Worm (Caenorhabditis elegans) whole organism, L1 larva: ENCODE measurements around the gene F42G2.7.

Experiments used
- C34B4.2 ChIP-seq: sonication (generic microtip); optimal IDR thresholded peaks from 2 replicates; lab custom pipeline; 2017; ENCODE audit warnings: mild to moderate bottlenecking, missing genetic modification characterization, missing compliant biosample characterization
- Y116A8C.19 ChIP-seq: sonication (generic microtip); optimal IDR thresholded peaks from 2 replicates; lab custom pipeline; 2016; ENCODE audit warnings: missing compliant biosample characterization, missing genetic modification characterization, borderline replicate concordance
- aha-1 ChIP-seq: fragments of 150-350 bp; optimal IDR thresholded peaks from 2 replicates; lab custom pipeline; 2014; ENCODE audit warnings: missing biosample characterization, missing genetic modification characterization
- ceh-88 ChIP-seq: fragments of 200-800 bp; sonication (Bioruptor generic); IDR thresholded peaks from 2 replicates; pipeline ENCODE4 v1.3.6; 2022; ENCODE audit warnings: missing genetic modification characterization, missing compliant biosample characterization
- ces-1 ChIP-seq: fragments of 150-350 bp; optimal IDR thresholded peaks from 2 replicates; lab custom pipeline; 2014; ENCODE audit warnings: missing biosample characterization, missing genetic modification reagents, missing genetic modification characterization
- efl-1 ChIP-seq, 4 experiments: fragments of 150-350 bp; optimal IDR thresholded peaks in 3 of 4; peaks in 1 of 4; 1 replicate in 1 of 4; 2 replicates in 3 of 4; lab custom pipeline; 2014; ENCODE audit warnings: missing biosample characterization in 2 of 4, missing genetic modification characterization in 2 of 4, missing genetic modification reagents in 2 of 4
- egl-27 ChIP-seq, 2 experiments: fragments of 150-350 bp in 1 of 2; sonication (generic microtip); optimal IDR thresholded peaks; 3 replicates each; lab custom pipeline; 2017 to 2018; ENCODE audit warnings: missing biosample characterization in 2 of 2, missing genetic modification characterization in 2 of 2, missing genetic modification reagents in 2 of 2
- elt-2 ChIP-seq: sonication (generic microtip); optimal IDR thresholded peaks from 2 replicates; lab custom pipeline; 2016; ENCODE audit warnings: missing genetic modification characterization, mild to moderate bottlenecking, inconsistent platforms, missing compliant biosample characterization, missing genetic modification reagents
- fkh-8 ChIP-seq: sonication (generic microtip); optimal IDR thresholded peaks from 2 replicates; lab custom pipeline; 2016; ENCODE audit warnings: mild to moderate bottlenecking, missing genetic modification characterization, missing compliant biosample characterization
- hlh-4 ChIP-seq: sonication (generic microtip); optimal IDR thresholded peaks from 2 replicates; lab custom pipeline; 2016; ENCODE audit warnings: mild to moderate bottlenecking, missing genetic modification characterization, missing compliant biosample characterization
- jun-1 ChIP-seq: fragments of 150-350 bp; optimal IDR thresholded peaks from 2 replicates; lab custom pipeline; 2014; ENCODE audit warnings: missing biosample characterization, missing genetic modification reagents, missing genetic modification characterization
- lin-14 ChIP-seq: fragments of 200-800 bp; sonication (Bioruptor generic); optimal IDR thresholded peaks from 2 replicates; lab custom pipeline; 2018; ENCODE audit warnings: mild to moderate bottlenecking, missing genetic modification characterization, moderate library complexity, missing compliant biosample characterization
- lin-35 ChIP-seq, 2 experiments: fragments of 150-350 bp; optimal IDR thresholded peaks; 2 replicates each; lab custom pipeline; 2014; ENCODE audit warnings: missing biosample characterization in 2 of 2, missing genetic modification characterization in 2 of 2, missing genetic modification reagents in 2 of 2
- lir-3 ChIP-seq: sonication (generic microtip); optimal IDR thresholded peaks from 2 replicates; lab custom pipeline; 2016; ENCODE audit warnings: mild to moderate bottlenecking, missing genetic modification characterization, moderate library complexity, missing compliant biosample characterization; ENCODE audit not compliant: poor library complexity
- lsy-2 ChIP-seq, 2 experiments: fragments of 150-350 bp; optimal IDR thresholded peaks; 2 replicates each; lab custom pipeline; 2014; ENCODE audit warnings: missing biosample characterization in 2 of 2, missing genetic modification characterization in 2 of 2
- mab-9 ChIP-seq: fragments of 200-800 bp; sonication (Bioruptor generic); IDR thresholded peaks from 2 replicates; pipeline ENCODE4 v1.3.6; 2022; ENCODE audit warnings: missing genetic modification reagents, missing genetic modification characterization, missing compliant biosample characterization
- nhr-11 ChIP-seq: fragments of 150-350 bp; optimal IDR thresholded peaks from 2 replicates; lab custom pipeline; 2014; ENCODE audit warnings: missing biosample characterization, missing genetic modification characterization
- nhr-19 ChIP-seq: fragments of 200-800 bp; sonication (Bioruptor generic); conservative IDR thresholded peaks from 2 replicates; pipeline ENCODE4 v1.3.6; 2022; ENCODE audit warnings: missing genetic modification characterization, missing compliant biosample characterization
- nhr-20 ChIP-seq: sonication (generic microtip); optimal IDR thresholded peaks from 2 replicates; lab custom pipeline; 2016; ENCODE audit warnings: mild to moderate bottlenecking, missing genetic modification characterization, missing compliant biosample characterization
- nhr-28 ChIP-seq: fragments of 150-350 bp; optimal IDR thresholded peaks from 2 replicates; lab custom pipeline; 2014; ENCODE audit warnings: missing biosample characterization, missing genetic modification characterization
- nhr-71 ChIP-seq: sonication (generic microtip); optimal IDR thresholded peaks from 2 replicates; lab custom pipeline; 2016; ENCODE audit warnings: mild to moderate bottlenecking, missing genetic modification characterization, moderate library complexity, missing compliant biosample characterization
- nhr-76 ChIP-seq: sonication (generic microtip); optimal IDR thresholded peaks from 2 replicates; lab custom pipeline; 2017; ENCODE audit warnings: missing biosample characterization, missing genetic modification characterization
- nhr-77 ChIP-seq: fragments of 150-350 bp; optimal IDR thresholded peaks from 2 replicates; lab custom pipeline; 2014; ENCODE audit warnings: missing biosample characterization, missing genetic modification characterization
- nhr-85 ChIP-seq: sonication (generic microtip); peaks from one replicate; lab custom pipeline; 2016; ENCODE audit warnings: missing genetic modification characterization, inconsistent platforms, missing compliant biosample characterization
- nhr-90 ChIP-seq: sonication (generic microtip); optimal IDR thresholded peaks from 2 replicates; lab custom pipeline; 2016; ENCODE audit warnings: mild to moderate bottlenecking, missing genetic modification characterization, missing compliant biosample characterization; ENCODE audit not compliant: poor library complexity
- pag-3 ChIP-seq: sonication (generic microtip); optimal IDR thresholded peaks from 2 replicates; lab custom pipeline; 2017; ENCODE audit warnings: missing genetic modification characterization, mild to moderate bottlenecking, missing compliant biosample characterization, antibody characterized with exemption, borderline replicate concordance; ENCODE audit not compliant: insufficient read depth
- skn-1 ChIP-seq: fragments of 150-350 bp; optimal IDR thresholded peaks from 2 replicates; lab custom pipeline; 2014; ENCODE audit warnings: missing biosample characterization, missing genetic modification characterization
- snpc-4 ChIP-seq: fragments of 150-350 bp; optimal IDR thresholded peaks from 2 replicates; lab custom pipeline; 2014; ENCODE audit warnings: missing biosample characterization, missing genetic modification characterization
- sptf-1 ChIP-seq: fragments of 150-350 bp; optimal IDR thresholded peaks from 2 replicates; lab custom pipeline; 2014; ENCODE audit warnings: missing biosample characterization, missing genetic modification characterization
- sup-37 ChIP-seq: fragments of 200-800 bp; sonication (Bioruptor generic); optimal IDR thresholded peaks from 2 replicates; lab custom pipeline; 2018; ENCODE audit warnings: mild to moderate bottlenecking, missing genetic modification characterization, missing compliant biosample characterization
- swsn-7 ChIP-seq: sonication (generic microtip); optimal IDR thresholded peaks from 2 replicates; lab custom pipeline; 2016; ENCODE audit warnings: missing genetic modification characterization, missing compliant biosample characterization
- tbx-2 ChIP-seq: sonication (generic microtip); optimal IDR thresholded peaks from 2 replicates; lab custom pipeline; 2016; ENCODE audit warnings: missing genetic modification characterization, missing compliant biosample characterization
- zip-4 ChIP-seq: fragments of 200-800 bp; sonication (Bioruptor generic); optimal IDR thresholded peaks from 2 replicates; lab custom pipeline; 2018; ENCODE audit warnings: mild to moderate bottlenecking, missing genetic modification characterization, moderate library complexity, missing compliant biosample characterization

F42G2.7 gene

ce11 chrII:2452492-2452891 is 34.5 kb downstream of the F42G2.7 start:
- TF ChIP-seq nhr-28 (tag; lab: Kevin White, UChicago), result no peak
- no peak for TF ChIP-seq egl-27 (tag; optimal IDR thresholded peaks at IDR 0.05; lab: Kevin White, UChicago)
- TF ChIP-seq elt-2 (tag; lab: Kevin White, UChicago), result peak; percentile 20
- no peak for TF ChIP-seq ceh-88 (GFP tag; lab: Robert Waterston, UW)
- no peak for TF ChIP-seq efl-1 (optimal IDR thresholded peaks at IDR 0.05; lab: Kevin White, UChicago)
- peak in 1 of 2 experiments; percentile 94 for TF ChIP-seq efl-1 (GFP tag; optimal IDR thresholded peaks at IDR 0.05 in 1 of 2; lab: Kevin White, UChicago)
- TF ChIP-seq lin-35 (GFP tag; optimal IDR thresholded peaks at IDR 0.05; lab: Kevin White, UChicago), result peak in 1 of 2 experiments; percentile 28
- TF ChIP-seq lsy-2 (tag; optimal IDR thresholded peaks at IDR 0.05; lab: Kevin White, UChicago), result peak in 1 of 2 experiments; percentile 7

- TF ChIP-seq aha-1 (tag; lab: Kevin White, UChicago) (no peak), nhr-76 (tag; lab: Kevin White, UChicago) (no peak), elt-2 (tag; lab: Kevin White, UChicago) (peak; percentile 50), sup-37 (GFP tag; lab: Kevin White, UChicago) (peak; percentile 64), nhr-77 (peak; percentile 58), lsy-2 (tag; optimal IDR thresholded peaks at IDR 0.05; lab: Kevin White, UChicago) (peak in 1 of 2 experiments; percentile 64), lin-35 (GFP tag; optimal IDR thresholded peaks at IDR 0.05; lab: Kevin White, UChicago) (peak in 1 of 2 experiments; percentile 33), nhr-90 (peak; percentile 40), tbx-2 (peak; percentile 72), lin-14 (peak; percentile 54), nhr-19 (GFP tag; lab: Robert Waterston, UW) (peak; percentile 13; the same call in 1 of the 2 replicates), Y116A8C.19 (no peak), nhr-85 (tag; lab: Kevin White, UChicago) (no peak), swsn-7 (tag; lab: Kevin White, UChicago) (peak; percentile 39), efl-1 (optimal IDR thresholded peaks at IDR 0.05; lab: Kevin White, UChicago) (peak; percentile 35 to 52), efl-1 (GFP tag; optimal IDR thresholded peaks at IDR 0.05 in 1 of 2; lab: Kevin White, UChicago) (peak; percentile 9 to 92), nhr-20 (tag; lab: Kevin White, UChicago) (peak; percentile 49), mab-9 (GFP tag; lab: Robert Waterston, UW) (no peak), skn-1 (tag; lab: Kevin White, UChicago) (peak; percentile 17), fkh-8 (tag; lab: Kevin White, UChicago) (no peak), nhr-71 (tag; lab: Kevin White, UChicago) (peak; percentile 44), jun-1 (peak; percentile 63), egl-27 (tag; optimal IDR thresholded peaks at IDR 0.05; lab: Kevin White, UChicago) (no peak), zip-4 (peak; percentile 28), sptf-1 (tag; lab: Kevin White, UChicago) (no peak), snpc-4 (tag; lab: Kevin White, UChicago) (peak; percentile 10)
These were observed 36.9 kb downstream of the F42G2.7 start for ce11 chrII:2454822-2455221.

ce11 chrII:2455931-2456576 is 38.1 kb downstream of the F42G2.7 start:
- TF ChIP-seq lsy-2 (tag; optimal IDR thresholded peaks at IDR 0.05; lab: Kevin White, UChicago) (peak; percentile 20 to 30), hlh-4 (tag; lab: Kevin White, UChicago) (no peak), efl-1 (optimal IDR thresholded peaks at IDR 0.05; lab: Kevin White, UChicago) (no peak), efl-1 (GFP tag; optimal IDR thresholded peaks at IDR 0.05 in 1 of 2; lab: Kevin White, UChicago) (peak in 1 of 2 experiments; percentile 30)

- TF ChIP-seq pag-3 (tag; lab: Kevin White, UChicago) (no peak), aha-1 (tag; lab: Kevin White, UChicago) (no peak), C34B4.2 (no peak), nhr-20 (tag; lab: Kevin White, UChicago) (no peak), jun-1 (no peak), ces-1 (no peak), lir-3 (tag; lab: Kevin White, UChicago) (no peak), nhr-11 (tag; lab: Kevin White, UChicago) (no peak)
These were observed 39.0 kb downstream of the F42G2.7 start for ce11 chrII:2456973-2457372.
